Worm (Caenorhabditis elegans): ENCODE measurements around the gene ZK813.5.

DNA sequence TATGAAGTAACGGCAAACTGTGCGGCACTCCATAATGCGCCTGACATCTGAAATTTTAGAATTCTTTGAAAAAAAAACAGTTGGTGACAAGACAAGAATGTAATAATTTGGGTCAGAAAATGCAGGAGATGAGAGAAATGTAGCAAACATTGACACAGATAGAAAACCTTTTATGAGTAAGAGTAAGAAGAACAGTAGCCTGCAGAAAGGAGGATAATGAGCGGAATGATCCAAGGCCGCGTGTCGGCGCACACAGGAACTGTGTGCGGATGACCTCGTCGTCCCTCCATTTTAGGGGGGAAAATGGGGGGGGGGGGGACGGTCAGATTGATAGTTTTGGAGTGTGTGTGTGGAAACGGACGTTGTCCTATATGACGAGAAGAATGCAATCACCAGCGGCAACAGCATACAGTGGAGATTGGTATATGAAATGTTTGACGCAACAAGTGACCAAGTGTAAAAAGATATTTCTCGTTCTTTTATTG lies 36.3 kb downstream of the ZK813.5 start, which contains the start of gene dhs-27:
- TF ChIP-seq nhr-237 (tag; optimal IDR thresholded peaks at IDR 0.05) (no peak), ctbp-1 (GFP tag; IDR thresholded peaks at IDR 0.05) (no peak), mdl-1 (tag; optimal IDR thresholded peaks at IDR 0.05) (peak in 1 of 2 experiments; percentile 34), pha-4 (GFP tag; IDR thresholded peaks at IDR 0.05) (no peak), pha-4 (tag; optimal IDR thresholded peaks at IDR 0.05) (no peak), saeg-2 (GFP tag; IDR thresholded peaks at IDR 0.05) (no peak), fos-1 (tag; optimal IDR thresholded peaks at IDR 0.05) (no peak)

Measured in whole organism, L4 larva.